Fruit fly (Drosophila melanogaster): Measurements from ENCODE around the gene CG1571.

CG1571 gene

DNA sequence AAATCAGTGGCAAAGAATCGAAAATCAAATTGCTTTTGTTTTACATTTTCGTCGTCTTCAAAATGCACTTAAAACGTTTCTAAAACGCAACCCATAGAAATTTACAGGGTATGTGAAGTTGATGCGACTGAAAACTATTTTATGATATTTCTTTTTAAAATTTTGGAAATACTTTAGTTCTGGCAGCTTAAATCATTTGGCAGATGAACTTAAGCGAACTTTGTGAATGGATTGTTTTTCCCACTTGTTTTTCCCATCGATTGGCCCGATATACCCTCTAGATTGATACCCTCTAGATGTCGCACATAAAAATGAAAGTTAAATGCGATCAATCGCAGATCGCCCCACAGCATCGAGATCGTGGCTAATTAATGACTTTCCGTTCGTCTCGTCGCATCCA, 50.5 kb downstream of the CG1571 start (continued):
- peak; percentile 24 for TF ChIP-seq CG7556 (GFP tag; optimal IDR thresholded peaks at IDR 0.05)
- TF ChIP-seq her (GFP tag; optimal IDR thresholded peaks at IDR 0.05), result no peak
- TF ChIP-seq pnt (GFP tag; optimal IDR thresholded peaks at IDR 0.05), result peak; percentile 17
- peak; percentile 53 for TF ChIP-seq CG8944 (GFP tag; optimal IDR thresholded peaks at IDR 0.05)
- no peak for TF ChIP-seq NK7.1 (GFP tag; optimal IDR thresholded peaks at IDR 0.05)
- peak; percentile 57 for TF ChIP-seq CG10267 (tag; optimal IDR thresholded peaks at IDR 0.05)
- TF ChIP-seq CG32767 (GFP tag; IDR thresholded peaks at IDR 0.05), result no peak
- TF ChIP-seq CG10366 (GFP tag; IDR thresholded peaks at IDR 0.05), result peak; percentile 54; the same call in 1 of the 2 replicates
- TF ChIP-seq Gsc (GFP tag; IDR thresholded peaks at IDR 0.05), result no peak
- peak; percentile 15 for TF ChIP-seq Six4 (GFP tag; optimal IDR thresholded peaks at IDR 0.05)
- no peak for TF ChIP-seq HLH4C (GFP tag; IDR thresholded peaks at IDR 0.05; ENCODE audit: partially characterized antibody)
- no peak for TF ChIP-seq CG2199 (GFP tag; IDR thresholded peaks at IDR 0.05)
- no peak for TF ChIP-seq CG13287 (GFP tag; IDR thresholded peaks at IDR 0.05; ENCODE audit: partially characterized antibody)
- TF ChIP-seq Dek (tag; optimal IDR thresholded peaks at IDR 0.05), result no peak
- peak; percentile 40 for TF ChIP-seq gcm (GFP tag; optimal IDR thresholded peaks at IDR 0.05)
- peak; percentile 67 for TF ChIP-seq ewg (GFP tag; optimal IDR thresholded peaks at IDR 0.05)
- TF ChIP-seq unpg (GFP tag; optimal IDR thresholded peaks at IDR 0.05), result peak; percentile 73
- peak; percentile 38 for TF ChIP-seq Antp (GFP tag; optimal IDR thresholded peaks at IDR 0.05)
- peak; percentile 69 for TF ChIP-seq CG4424 (GFP tag; optimal IDR thresholded peaks at IDR 0.05)
- peak; percentile 40 for TF ChIP-seq CG12219 (GFP tag; optimal IDR thresholded peaks at IDR 0.05)
- 0 out of 2 replicates have a peak, but pooled peaks have one; percentile 25 for TF ChIP-seq peb (GFP tag; IDR thresholded peaks at IDR 0.05)
- TF ChIP-seq H2.0 (GFP tag; IDR thresholded peaks at IDR 0.05), result no peak
- no peak for TF ChIP-seq fu2 (GFP tag; optimal IDR thresholded peaks at IDR 0.05)
- peak; percentile 16 for TF ChIP-seq CG12155 (GFP tag; optimal IDR thresholded peaks at IDR 0.05)
- TF ChIP-seq CG17829 (tag; optimal IDR thresholded peaks at IDR 0.05), result peak; percentile 67
- TF ChIP-seq jing (GFP tag; optimal IDR thresholded peaks at IDR 0.05), result peak; percentile 52
- peak; percentile 50 for TF ChIP-seq CG1602 (GFP tag; optimal IDR thresholded peaks at IDR 0.05)
- TF ChIP-seq Xbp1 (GFP tag; optimal IDR thresholded peaks at IDR 0.05), result peak; percentile 64
- no peak for TF ChIP-seq CG10147 (GFP tag; optimal IDR thresholded peaks at IDR 0.05)
- no peak for TF ChIP-seq pan (optimal IDR thresholded peaks at IDR 0.05)
- TF ChIP-seq pan (GFP tag; optimal IDR thresholded peaks at IDR 0.05 in 1 of 2, IDR thresholded peaks at IDR 0.05 in 1 of 2), result peak in 1 of 2 experiments; percentile 58
- TF ChIP-seq salm (tag; optimal IDR thresholded peaks at IDR 0.05), result peak; percentile 21
- TF ChIP-seq E2f2 (GFP tag; IDR thresholded peaks at IDR 0.05), result peak; percentile 29; the same call in 1 of the 2 replicates
- no peak for TF ChIP-seq Dfd (GFP tag; optimal IDR thresholded peaks at IDR 0.05)
- no peak for TF ChIP-seq CG4360 (GFP tag; IDR thresholded peaks at IDR 0.05)
- TF ChIP-seq otp (GFP tag; IDR thresholded peaks at IDR 0.05), result peak; percentile 41; the same call in 1 of the 3 replicates
- TF ChIP-seq Atf3 (GFP tag; optimal IDR thresholded peaks at IDR 0.05), result peak; percentile 38
- no peak for TF ChIP-seq ac (GFP tag; optimal IDR thresholded peaks at IDR 0.05)
- TF ChIP-seq cas (GFP tag; IDR thresholded peaks at IDR 0.05), result no peak
- peak; percentile 39 for TF ChIP-seq CG10209 (GFP tag; optimal IDR thresholded peaks at IDR 0.05)
- peak; percentile 40; the same call in 1 of the 2 replicates for TF ChIP-seq CG14667 (GFP tag; IDR thresholded peaks at IDR 0.05)
- TF ChIP-seq Nf-YB (GFP tag; optimal IDR thresholded peaks at IDR 0.05), result no peak
- peak; percentile 70 for TF ChIP-seq CG2875 (GFP tag; optimal IDR thresholded peaks at IDR 0.05)
- no peak for TF ChIP-seq CG31224 (GFP tag; IDR thresholded peaks at IDR 0.05)
- TF ChIP-seq onecut (GFP tag; IDR thresholded peaks at IDR 0.05), result 0 out of 2 replicates have a peak, but pooled peaks have one; percentile 14
- peak; percentile 47 for TF ChIP-seq fd64A (GFP tag; optimal IDR thresholded peaks at IDR 0.05)
- no peak for TF ChIP-seq nom (GFP tag; optimal IDR thresholded peaks at IDR 0.05)
- peak; percentile 75 for TF ChIP-seq ken (GFP tag; IDR thresholded peaks at IDR 0.05)
- TF ChIP-seq Asciz (GFP tag; optimal IDR thresholded peaks at IDR 0.05), result peak; percentile 49
- peak; percentile 55; the same call in 1 of the 2 replicates for TF ChIP-seq chm (GFP tag; IDR thresholded peaks at IDR 0.05)
- TF ChIP-seq sob (GFP tag; IDR thresholded peaks at IDR 0.05), result peak; percentile 14; the same call in 1 of the 2 replicates
